Fruit fly (Drosophila melanogaster) Kc167 (cell line): ENCODE results near the gene CG18744.

ENCODE experiments used
- Myc ChIP-seq: fragments of >200 bp; optimal IDR thresholded peaks from 2 replicates; lab custom pipeline; 2017; ENCODE audit warnings: missing external identifiers
- Sin3A ChIP-seq: fragments of >200 bp; optimal IDR thresholded peaks from 2 replicates; lab custom pipeline; 2018; ENCODE audit warnings: missing external identifiers
- h ChIP-seq: fragments of >200 bp; optimal IDR thresholded peaks from 3 replicates; lab custom pipeline; 2018; ENCODE audit warnings: missing external identifiers
- insv ChIP-seq: fragments of >200 bp; optimal IDR thresholded peaks from 3 replicates; lab custom pipeline; 2018; ENCODE audit warnings: missing external identifiers
- psq ChIP-seq: fragments of >200 bp; optimal IDR thresholded peaks from 2 replicates; lab custom pipeline; 2017; ENCODE audit warnings: missing external identifiers
- ttk ChIP-seq: sonication (Bioruptor generic); optimal IDR thresholded peaks from 2 replicates; lab custom pipeline; 2017; ENCODE audit warnings: missing external identifiers

DNA sequence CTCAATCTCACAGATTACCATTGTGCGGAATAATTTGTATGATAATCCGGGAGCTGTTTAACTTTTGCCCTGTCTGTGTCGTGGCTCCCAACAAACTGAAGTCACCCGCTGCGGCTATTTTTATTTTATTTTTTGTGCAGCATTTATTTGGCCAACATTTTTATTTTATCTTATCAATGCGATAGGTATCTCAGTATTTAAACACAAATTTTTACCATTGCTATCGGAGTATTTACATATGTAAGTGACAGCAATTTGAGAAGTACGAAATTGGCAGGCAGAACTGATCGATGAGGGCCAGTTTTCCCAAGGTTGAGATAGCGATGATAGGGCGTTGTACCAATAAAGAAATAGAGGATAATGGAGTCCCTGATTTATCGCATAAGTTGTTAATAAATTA lies 8.5 kb downstream of the CG18744 start, which contains the start of gene CG18746:
- TF ChIP-seq ttk (no peak), psq (lab: Kevin White, UChicago) (no peak), Sin3A (lab: Kevin White, UChicago) (no peak), Myc (lab: Kevin White, UChicago) (no peak), insv (lab: Kevin White, UChicago) (no peak), h (lab: Kevin White, UChicago) (no peak)
